ENCODE assay signal across 1 fruit fly cellular context in genomic region chrX:7094861-7095260, dm6.
TF ChIP-seq lines count a peak whose summit lies in the region.

No protein-coding gene starts in this region.

TF ChIP-seq in whole organism, embryonic, 481 proteins besides CTCF, POLR2A, EP300 and RAD21 (continued from another document):
- TF ChIP-seq her (GFP tag; optimal IDR thresholded peaks at IDR 0.05; lab: Kevin White, UChicago) (no peak), CG6689 (GFP tag; IDR thresholded peaks at IDR 0.05; lab: Robert Waterston, UW) (peak; percentile 28; the same call in 1 of the 2 replicates), Pdp1 (GFP tag; optimal IDR thresholded peaks at IDR 0.05; lab: Kevin White, UChicago) (peak in 1 of 2 experiments; percentile 76), CG10366 (GFP tag; IDR thresholded peaks at IDR 0.05; lab: Robert Waterston, UW) (peak; percentile 36), dysf (GFP tag; IDR thresholded peaks at IDR 0.05; lab: Robert Waterston, UW) (0 out of 3 replicates have a peak, but pooled peaks have one; percentile 18), Dek (tag; optimal IDR thresholded peaks at IDR 0.05; lab: Kevin White, UChicago) (peak; percentile 3), Sox100B (GFP tag; optimal IDR thresholded peaks at IDR 0.05; lab: Kevin White, UChicago) (peak; percentile 36), CG32772 (GFP tag; IDR thresholded peaks at IDR 0.05; lab: Robert Waterston, UW) (no peak), CG12299 (tag; optimal IDR thresholded peaks at IDR 0.05; lab: Kevin White, UChicago) (no peak), CG4617 (GFP tag; optimal IDR thresholded peaks at IDR 0.05; lab: Kevin White, UChicago; ENCODE audit: borderline replicate concordance) (peak; percentile 29), Med (GFP tag; lab: Kevin White, UChicago) (peak; percentile 1), Asciz (GFP tag; optimal IDR thresholded peaks at IDR 0.05; lab: Kevin White, UChicago) (peak; percentile 46), gsb-n (tag; optimal IDR thresholded peaks at IDR 0.05; lab: Kevin White, UChicago) (peak; percentile 4), Sox102F (GFP tag; optimal IDR thresholded peaks at IDR 0.05; lab: Kevin White, UChicago) (peak; percentile 83), usp (GFP tag; optimal IDR thresholded peaks at IDR 0.05; lab: Kevin White, UChicago) (no peak), Ptx1 (GFP tag; IDR thresholded peaks at IDR 0.05; lab: Robert Waterston, UW) (peak; percentile 43; the same call in 1 of the 2 replicates), lola (GFP tag; optimal IDR thresholded peaks at IDR 0.05; lab: Kevin White, UChicago) (peak in 1 of 3 experiments; percentile 8), wor (GFP tag; IDR thresholded peaks at IDR 0.05; lab: Robert Waterston, UW) (peak; percentile 36; the same call in 1 of the 2 replicates), Hmx (GFP tag; optimal IDR thresholded peaks at IDR 0.05; lab: Kevin White, UChicago) (no peak), Hr51 (GFP tag; optimal IDR thresholded peaks at IDR 0.05; lab: Kevin White, UChicago) (peak in 1 of 2 experiments; percentile 57), ATbp (GFP tag; optimal IDR thresholded peaks at IDR 0.05; lab: Kevin White, UChicago) (peak; percentile 47), ERR (GFP tag; optimal IDR thresholded peaks at IDR 0.05; lab: Kevin White, UChicago) (no peak), CG7839 (tag; optimal IDR thresholded peaks at IDR 0.05; lab: Kevin White, UChicago) (peak; percentile 49), CG2875 (GFP tag; optimal IDR thresholded peaks at IDR 0.05; lab: Kevin White, UChicago) (no peak), unpg (GFP tag; optimal IDR thresholded peaks at IDR 0.05; lab: Kevin White, UChicago) (peak; percentile 46), Max (GFP tag; optimal IDR thresholded peaks at IDR 0.05; lab: Kevin White, UChicago) (no peak), Oli (tag; optimal IDR thresholded peaks at IDR 0.05; lab: Kevin White, UChicago) (peak; percentile 51), CG2712 (tag; optimal IDR thresholded peaks at IDR 0.05; lab: Kevin White, UChicago) (peak; percentile 31), PHDP (tag; optimal IDR thresholded peaks at IDR 0.05; lab: Kevin White, UChicago) (peak; percentile 38), bcd (GFP tag; optimal IDR thresholded peaks at IDR 0.05; lab: Kevin White, UChicago) (peak; percentile 6), CG17359 (tag; optimal IDR thresholded peaks at IDR 0.05; lab: Kevin White, UChicago) (peak; percentile 57), CG13424 (tag; optimal IDR thresholded peaks at IDR 0.05; lab: Kevin White, UChicago) (peak; percentile 36), row (GFP tag; IDR thresholded peaks at IDR 0.05; lab: Robert Waterston, UW) (peak; percentile 31; the same call in 2 of the 3 replicates), CoRest (tag; optimal IDR thresholded peaks at IDR 0.05; lab: Kevin White, UChicago) (peak; percentile 45), dmrt11E (tag; optimal IDR thresholded peaks at IDR 0.05; lab: Kevin White, UChicago) (peak; percentile 14), gem (tag; optimal IDR thresholded peaks at IDR 0.05; lab: Kevin White, UChicago) (peak; percentile 80), CG9437 (GFP tag; optimal IDR thresholded peaks at IDR 0.05; lab: Kevin White, UChicago) (peak; percentile 24), CG4707 (GFP tag; optimal IDR thresholded peaks at IDR 0.05; lab: Kevin White, UChicago) (peak; percentile 23), CG16779 (GFP tag; IDR thresholded peaks at IDR 0.05; lab: Robert Waterston, UW) (no peak), CG14710 (tag; optimal IDR thresholded peaks at IDR 0.05; lab: Kevin White, UChicago) (peak; percentile 29), Ssrp (tag; optimal IDR thresholded peaks at IDR 0.05; lab: Kevin White, UChicago) (peak; percentile 73), zf30C (GFP tag; optimal IDR thresholded peaks at IDR 0.05; lab: Kevin White, UChicago) (peak; percentile 52), CG2678 (tag; optimal IDR thresholded peaks at IDR 0.05; lab: Kevin White, UChicago) (peak; percentile 68), sens (GFP tag; lab: Kevin White, UChicago) (peak; percentile 81), oc (tag; optimal IDR thresholded peaks at IDR 0.05; lab: Kevin White, UChicago) (peak; percentile 45), ci (GFP tag; IDR thresholded peaks at IDR 0.05; lab: Robert Waterston, UW) (peak; percentile 74; the same call in 1 of the 3 replicates), Antp (GFP tag; optimal IDR thresholded peaks at IDR 0.05; lab: Kevin White, UChicago) (no peak), CG18262 (tag; optimal IDR thresholded peaks at IDR 0.05; lab: Kevin White, UChicago) (peak; percentile 52), grn (GFP tag; optimal IDR thresholded peaks at IDR 0.05; lab: Kevin White, UChicago) (no peak), CG5953 (GFP tag; IDR thresholded peaks at IDR 0.05; lab: Robert Waterston, UW) (0 out of 2 replicates have a peak, but pooled peaks have one; percentile 31), tio (GFP tag; optimal IDR thresholded peaks at IDR 0.05; lab: Kevin White, UChicago) (peak; percentile 12), Nf-YB (GFP tag; optimal IDR thresholded peaks at IDR 0.05; lab: Kevin White, UChicago) (peak; percentile 54), E2f2 (GFP tag; IDR thresholded peaks at IDR 0.05; lab: Robert Waterston, UW) (no peak), ind (GFP tag; optimal IDR thresholded peaks at IDR 0.05; lab: Kevin White, UChicago) (peak; percentile 1), Xbp1 (GFP tag; optimal IDR thresholded peaks at IDR 0.05; lab: Kevin White, UChicago) (peak; percentile 53), CG31441 (GFP tag; IDR thresholded peaks at IDR 0.05; lab: Robert Waterston, UW) (peak; percentile 50), CG2199 (GFP tag; IDR thresholded peaks at IDR 0.05; lab: Robert Waterston, UW) (0 out of 3 replicates have a peak, but pooled peaks have one; percentile 34), sqz (GFP tag; optimal IDR thresholded peaks at IDR 0.05; lab: Kevin White, UChicago) (no peak), Camta (GFP tag; optimal IDR thresholded peaks at IDR 0.05; lab: Kevin White, UChicago) (no peak), sisA (GFP tag; IDR thresholded peaks at IDR 0.05; lab: Robert Waterston, UW) (peak; percentile 55), CG8388 (GFP tag; optimal IDR thresholded peaks at IDR 0.05; lab: Kevin White, UChicago) (peak; percentile 66), tgo (GFP tag; IDR thresholded peaks at IDR 0.05; lab: Robert Waterston, UW) (peak; percentile 18; the same call in 1 of the 3 replicates), vvl (GFP tag; IDR thresholded peaks at IDR 0.05; lab: Robert Waterston, UW) (0 out of 2 replicates have a peak, but pooled peaks have one; percentile 25)
TF ChIP-seq in whole organism, embryonic: peak in this region for 80.
